Worm (Caenorhabditis elegans): Measurements from ENCODE around the gene degl-2.

- TF ChIP-seq sem-4 (tag; optimal IDR thresholded peaks at IDR 0.05) (no peak), ama-1 (optimal IDR thresholded peaks at IDR 0.05) (no peak), unc-39 (tag; optimal IDR thresholded peaks at IDR 0.05) (no peak), lsy-2 (tag; optimal IDR thresholded peaks at IDR 0.05) (no peak), peb-1 (tag; optimal IDR thresholded peaks at IDR 0.05) (no peak), unc-62 (GFP tag; optimal IDR thresholded peaks at IDR 0.05) (no peak)
Measured at ce11 chrIV:9634848-9635247, 8.4 kb upstream of the degl-2 start, which contains the start of gene mca-1.

Data from whole organism, L2 larva.